Worm (Caenorhabditis elegans) whole organism, L1 larva: Measurements from ENCODE around the gene E02H4.8.
A peak's percentile ranks its signal among the peaks of the same experiment; 100 is the strongest.

Experiments used
- C04F5.9 ChIP-seq: sonication (generic microtip); optimal IDR thresholded peaks from 2 replicates; lab custom pipeline; 2016; ENCODE audit warnings: missing genetic modification characterization, missing compliant biosample characterization
- C16A3.4 ChIP-seq: fragments of 150-350 bp; optimal IDR thresholded peaks from 2 replicates; lab custom pipeline; 2014; ENCODE audit warnings: missing biosample characterization, missing genetic modification characterization
- C34B4.2 ChIP-seq: sonication (generic microtip); optimal IDR thresholded peaks from 2 replicates; lab custom pipeline; 2017; ENCODE audit warnings: mild to moderate bottlenecking, missing genetic modification characterization, missing compliant biosample characterization
- Y116A8C.19 ChIP-seq: sonication (generic microtip); optimal IDR thresholded peaks from 2 replicates; lab custom pipeline; 2016; ENCODE audit warnings: missing compliant biosample characterization, missing genetic modification characterization, borderline replicate concordance
- aha-1 ChIP-seq: fragments of 150-350 bp; optimal IDR thresholded peaks from 2 replicates; lab custom pipeline; 2014; ENCODE audit warnings: missing biosample characterization, missing genetic modification characterization
- alr-1 ChIP-seq: fragments of 200-800 bp; sonication (Bioruptor generic); optimal IDR thresholded peaks from 2 replicates; lab custom pipeline; 2018; ENCODE audit warnings: borderline replicate concordance, mild to moderate bottlenecking, missing genetic modification characterization, missing compliant biosample characterization
- aly-2 ChIP-seq: fragments of 150-350 bp; optimal IDR thresholded peaks from 2 replicates; lab custom pipeline; 2014; ENCODE audit warnings: missing biosample characterization, missing genetic modification characterization
- ceh-82 ChIP-seq, 3 experiments: fragments of 150-350 bp in 1 of 3; sonication (generic microtip) in 2 of 3; optimal IDR thresholded peaks; 2 replicates each; lab custom pipeline; 2014 to 2017; ENCODE audit warnings: missing biosample characterization in 3 of 3, missing genetic modification characterization in 3 of 3
- ceh-88 ChIP-seq: fragments of 200-800 bp; sonication (Bioruptor generic); IDR thresholded peaks from 2 replicates; pipeline ENCODE4 v1.3.6; 2022; ENCODE audit warnings: missing genetic modification characterization, missing compliant biosample characterization
- ceh-90 ChIP-seq: sonication (generic microtip); optimal IDR thresholded peaks from 2 replicates; lab custom pipeline; 2016; ENCODE audit warnings: missing genetic modification characterization, missing compliant biosample characterization
- ces-1 ChIP-seq: fragments of 150-350 bp; optimal IDR thresholded peaks from 2 replicates; lab custom pipeline; 2014; ENCODE audit warnings: missing biosample characterization, missing genetic modification reagents, missing genetic modification characterization
- dpl-1 ChIP-seq, 3 experiments: fragments of 150-350 bp in 2 of 3; sonication (generic microtip) in 1 of 3; optimal IDR thresholded peaks; 2 replicates each; lab custom pipeline; 2014 to 2017; ENCODE audit warnings: missing biosample characterization in 3 of 3, missing genetic modification characterization in 3 of 3, missing genetic modification reagents in 3 of 3
- dsc-1 ChIP-seq: sonication (generic microtip); optimal IDR thresholded peaks from 2 replicates; lab custom pipeline; 2016; ENCODE audit warnings: mild to moderate bottlenecking, missing genetic modification characterization, missing compliant biosample characterization
- elt-2 ChIP-seq: sonication (generic microtip); optimal IDR thresholded peaks from 2 replicates; lab custom pipeline; 2016; ENCODE audit warnings: missing genetic modification characterization, mild to moderate bottlenecking, inconsistent platforms, missing compliant biosample characterization, missing genetic modification reagents
- elt-3 ChIP-seq, 6 experiments: fragments of 150-350 bp in 1 of 6; sonication (generic microtip); optimal IDR thresholded peaks; 2 replicates each; lab custom pipeline; 2017 to 2018; ENCODE audit warnings: missing biosample characterization in 6 of 6, missing genetic modification characterization in 6 of 6, inconsistent platforms in 1 of 6
- grh-1 ChIP-seq: fragments of 200-800 bp; sonication (Bioruptor generic); IDR thresholded peaks from 2 replicates; pipeline ENCODE4 v1.3.6; 2022; ENCODE audit warnings: missing genetic modification reagents, missing genetic modification characterization, missing compliant biosample characterization
- hlh-4 ChIP-seq: sonication (generic microtip); optimal IDR thresholded peaks from 2 replicates; lab custom pipeline; 2016; ENCODE audit warnings: mild to moderate bottlenecking, missing genetic modification characterization, missing compliant biosample characterization
- hpl-2 ChIP-seq: fragments of 150-350 bp; optimal IDR thresholded peaks from 2 replicates; lab custom pipeline; 2014; ENCODE audit warnings: missing biosample characterization, missing genetic modification reagents, missing genetic modification characterization
- irx-1 ChIP-seq: sonication (generic microtip); optimal IDR thresholded peaks from 2 replicates; lab custom pipeline; 2016; ENCODE audit warnings: missing genetic modification characterization, missing compliant biosample characterization
- isw-1 ChIP-seq: fragments of 200-800 bp; sonication (Bioruptor generic); IDR thresholded peaks from 2 replicates; pipeline ENCODE4 v1.3.6; 2022; ENCODE audit warnings: missing genetic modification characterization, missing compliant biosample characterization
- jun-1 ChIP-seq: fragments of 150-350 bp; optimal IDR thresholded peaks from 2 replicates; lab custom pipeline; 2014; ENCODE audit warnings: missing biosample characterization, missing genetic modification reagents, missing genetic modification characterization
- lin-13 ChIP-seq: fragments of 150-350 bp; optimal IDR thresholded peaks from 2 replicates; lab custom pipeline; 2014; ENCODE audit warnings: missing biosample characterization, missing genetic modification reagents, missing genetic modification characterization
- lin-14 ChIP-seq: fragments of 200-800 bp; sonication (Bioruptor generic); optimal IDR thresholded peaks from 2 replicates; lab custom pipeline; 2018; ENCODE audit warnings: mild to moderate bottlenecking, missing genetic modification characterization, moderate library complexity, missing compliant biosample characterization
- lin-39 ChIP-seq: fragments of 150-350 bp; optimal IDR thresholded peaks from 2 replicates; lab custom pipeline; 2014; ENCODE audit warnings: missing biosample characterization, missing genetic modification reagents, missing genetic modification characterization
- lir-3 ChIP-seq: sonication (generic microtip); optimal IDR thresholded peaks from 2 replicates; lab custom pipeline; 2016; ENCODE audit warnings: mild to moderate bottlenecking, missing genetic modification characterization, moderate library complexity, missing compliant biosample characterization; ENCODE audit not compliant: poor library complexity
- lsy-2 ChIP-seq, 2 experiments: fragments of 150-350 bp; optimal IDR thresholded peaks; 2 replicates each; lab custom pipeline; 2014; ENCODE audit warnings: missing biosample characterization in 2 of 2, missing genetic modification characterization in 2 of 2
- mab-9 ChIP-seq: fragments of 200-800 bp; sonication (Bioruptor generic); IDR thresholded peaks from 2 replicates; pipeline ENCODE4 v1.3.6; 2022; ENCODE audit warnings: missing genetic modification reagents, missing genetic modification characterization, missing compliant biosample characterization
- mdl-1 ChIP-seq, 2 experiments: fragments of 150-350 bp; optimal IDR thresholded peaks; 2 replicates each; lab custom pipeline; 2014 to 2017; ENCODE audit warnings: missing biosample characterization in 2 of 2, missing genetic modification characterization in 2 of 2, inconsistent platforms in 1 of 2
- nhr-11 ChIP-seq: fragments of 150-350 bp; optimal IDR thresholded peaks from 2 replicates; lab custom pipeline; 2014; ENCODE audit warnings: missing biosample characterization, missing genetic modification characterization
- nhr-19 ChIP-seq: fragments of 200-800 bp; sonication (Bioruptor generic); conservative IDR thresholded peaks from 2 replicates; pipeline ENCODE4 v1.3.6; 2022; ENCODE audit warnings: missing genetic modification characterization, missing compliant biosample characterization
- nhr-237 ChIP-seq: fragments of 150-350 bp; optimal IDR thresholded peaks from 2 replicates; lab custom pipeline; 2014; ENCODE audit warnings: missing biosample characterization, missing genetic modification characterization
- nhr-28 ChIP-seq: fragments of 150-350 bp; optimal IDR thresholded peaks from 2 replicates; lab custom pipeline; 2014; ENCODE audit warnings: missing biosample characterization, missing genetic modification characterization
- nhr-47 ChIP-seq: sonication (generic microtip); optimal IDR thresholded peaks from 2 replicates; lab custom pipeline; 2016; ENCODE audit warnings: mild to moderate bottlenecking, missing genetic modification characterization, moderate library complexity, missing compliant biosample characterization
- nhr-71 ChIP-seq: sonication (generic microtip); optimal IDR thresholded peaks from 2 replicates; lab custom pipeline; 2016; ENCODE audit warnings: mild to moderate bottlenecking, missing genetic modification characterization, moderate library complexity, missing compliant biosample characterization
- nhr-76 ChIP-seq: sonication (generic microtip); optimal IDR thresholded peaks from 2 replicates; lab custom pipeline; 2017; ENCODE audit warnings: missing biosample characterization, missing genetic modification characterization
- nhr-77 ChIP-seq: fragments of 150-350 bp; optimal IDR thresholded peaks from 2 replicates; lab custom pipeline; 2014; ENCODE audit warnings: missing biosample characterization, missing genetic modification characterization
- nhr-90 ChIP-seq: sonication (generic microtip); optimal IDR thresholded peaks from 2 replicates; lab custom pipeline; 2016; ENCODE audit warnings: mild to moderate bottlenecking, missing genetic modification characterization, missing compliant biosample characterization; ENCODE audit not compliant: poor library complexity
- pax-3 ChIP-seq: fragments of 200-800 bp; sonication (Bioruptor generic); optimal IDR thresholded peaks from 2 replicates; lab custom pipeline; 2018; ENCODE audit warnings: mild to moderate bottlenecking, missing genetic modification characterization, moderate library complexity, missing compliant biosample characterization
- pqm-1 ChIP-seq: sonication (generic microtip); optimal IDR thresholded peaks from 3 replicates; lab custom pipeline; 2017; ENCODE audit warnings: missing biosample characterization, missing genetic modification characterization
- rnt-1 ChIP-seq: sonication (generic microtip); optimal IDR thresholded peaks from 2 replicates; lab custom pipeline; 2016; ENCODE audit warnings: mild to moderate bottlenecking, missing genetic modification characterization, moderate library complexity, missing compliant biosample characterization
- skn-1 ChIP-seq: fragments of 150-350 bp; optimal IDR thresholded peaks from 2 replicates; lab custom pipeline; 2014; ENCODE audit warnings: missing biosample characterization, missing genetic modification characterization
- snu-23 ChIP-seq: sonication (generic microtip); optimal IDR thresholded peaks from 2 replicates; lab custom pipeline; 2016; ENCODE audit warnings: missing genetic modification characterization, missing compliant biosample characterization
- sox-4 ChIP-seq: sonication (generic microtip); optimal IDR thresholded peaks from 2 replicates; lab custom pipeline; 2016; ENCODE audit warnings: missing genetic modification characterization, missing compliant biosample characterization
- tbx-2 ChIP-seq: sonication (generic microtip); optimal IDR thresholded peaks from 2 replicates; lab custom pipeline; 2016; ENCODE audit warnings: missing genetic modification characterization, missing compliant biosample characterization
- tlp-1 ChIP-seq: fragments of 150-350 bp; optimal IDR thresholded peaks from 2 replicates; lab custom pipeline; 2014; ENCODE audit warnings: missing biosample characterization, missing genetic modification characterization
- unc-130 ChIP-seq: fragments of 150-350 bp; optimal IDR thresholded peaks from 2 replicates; lab custom pipeline; 2017; ENCODE audit warnings: missing biosample characterization, missing genetic modification characterization, inconsistent platforms
- unc-86 ChIP-seq: sonication (generic microtip); optimal IDR thresholded peaks from 2 replicates; lab custom pipeline; 2016; ENCODE audit warnings: missing genetic modification characterization, missing compliant biosample characterization
- xbp-1 ChIP-seq: sonication (generic microtip); optimal IDR thresholded peaks from 2 replicates; lab custom pipeline; 2016; ENCODE audit warnings: missing genetic modification characterization, missing compliant biosample characterization
- zag-1 ChIP-seq: fragments of 150-350 bp; optimal IDR thresholded peaks from 2 replicates; lab custom pipeline; 2014; ENCODE audit warnings: missing biosample characterization, missing genetic modification characterization
- ztf-11 ChIP-seq, 2 experiments: sonication (generic microtip); optimal IDR thresholded peaks; 2 replicates each; lab custom pipeline; 2016 to 2017; ENCODE audit warnings: missing genetic modification characterization in 2 of 2, missing biosample characterization in 1 of 2, missing compliant biosample characterization in 1 of 2

The E02H4.8 gene

ce11 chrX:14240205-14240604 lies 23.2 kb downstream of the E02H4.8 start:
- TF ChIP-seq nhr-19 (GFP tag; lab: Robert Waterston, UW) (no peak), ces-1 (GFP tag; lab: Kevin White, UChicago) (no peak), isw-1 (no peak), tbx-2 (no peak), dsc-1 (tag; lab: Kevin White, UChicago) (no peak), mab-9 (GFP tag; lab: Robert Waterston, UW) (no peak), skn-1 (tag; lab: Kevin White, UChicago) (no peak), grh-1 (GFP tag; lab: Robert Waterston, UW) (no peak), ceh-82 (tag; optimal IDR thresholded peaks at IDR 0.05; lab: Kevin White, UChicago) (no peak)

- TF ChIP-seq isw-1 (no peak), nhr-71 (tag; lab: Kevin White, UChicago) (peak; percentile 33), unc-86 (no peak), nhr-28 (no peak), elt-3 (tag; optimal IDR thresholded peaks at IDR 0.05; lab: Kevin White, UChicago) (peak in 1 of 6 experiments; percentile 5), nhr-76 (tag; lab: Kevin White, UChicago) (no peak), hpl-2 (no peak), mab-9 (GFP tag; lab: Robert Waterston, UW) (no peak), lin-39 (tag; lab: Kevin White, UChicago) (no peak), snu-23 (GFP tag; lab: Kevin White, UChicago) (peak; percentile 59), dsc-1 (tag; lab: Kevin White, UChicago) (no peak), unc-130 (no peak), tbx-2 (no peak), aha-1 (tag; lab: Kevin White, UChicago) (no peak), sox-4 (tag; lab: Kevin White, UChicago) (no peak), nhr-47 (tag; lab: Kevin White, UChicago) (peak; percentile 6), aly-2 (no peak), pax-3 (no peak), ceh-90 (no peak), jun-1 (tag; lab: Kevin White, UChicago) (no peak), ceh-88 (GFP tag; lab: Robert Waterston, UW) (no peak), ztf-11 (tag; optimal IDR thresholded peaks at IDR 0.05; lab: Kevin White, UChicago) (no peak), C04F5.9 (tag; lab: Kevin White, UChicago) (no peak), mdl-1 (tag; optimal IDR thresholded peaks at IDR 0.05; lab: Kevin White, UChicago) (peak in 1 of 2 experiments; percentile 22), ceh-82 (tag; optimal IDR thresholded peaks at IDR 0.05; lab: Kevin White, UChicago) (peak in 1 of 3 experiments; percentile 52), C34B4.2 (tag; lab: Kevin White, UChicago) (no peak), tlp-1 (no peak), C16A3.4 (tag; lab: Kevin White, UChicago) (no peak), rnt-1 (tag; lab: Kevin White, UChicago) (peak; percentile 52), nhr-77 (no peak), lsy-2 (tag; optimal IDR thresholded peaks at IDR 0.05; lab: Kevin White, UChicago) (peak; percentile 36 to 38), pqm-1 (tag; lab: Kevin White, UChicago) (no peak), Y116A8C.19 (tag; lab: Kevin White, UChicago) (no peak), grh-1 (GFP tag; lab: Robert Waterston, UW) (no peak), lin-14 (GFP tag; lab: Kevin White, UChicago) (peak; percentile 52), lin-13 (no peak), lir-3 (no peak), hlh-4 (tag; lab: Kevin White, UChicago) (no peak), nhr-11 (tag; lab: Kevin White, UChicago) (no peak), alr-1 (tag; lab: Kevin White, UChicago) (no peak), irx-1 (tag; lab: Kevin White, UChicago) (no peak), dpl-1 (GFP tag; optimal IDR thresholded peaks at IDR 0.05; lab: Kevin White, UChicago) (peak in 1 of 3 experiments; percentile 35), nhr-90 (tag; lab: Kevin White, UChicago) (no peak), nhr-237 (tag; lab: Kevin White, UChicago) (no peak), xbp-1 (tag; lab: Kevin White, UChicago) (no peak), zag-1 (no peak), elt-2 (tag; lab: Kevin White, UChicago) (no peak)
Measured at ce11 chrX:14238291-14238758, 25.0 kb downstream of the E02H4.8 start, which contains the start of gene K04C1.2. K04C1.2 (plus strand) TSS chrX:14238708.
